Worm (Caenorhabditis elegans) whole organism, early embryonic: ENCODE data around the gene lnp-1.

Source experiments
- aly-1 ChIP-seq: sonication (generic microtip); optimal IDR thresholded peaks from 2 replicates; lab custom pipeline; 2016; ENCODE audit warnings: missing genetic modification characterization, missing compliant biosample characterization
- ama-1 ChIP-seq: fragments of 150-350 bp; optimal IDR thresholded peaks from 2 replicates; lab custom pipeline; 2014
- ceh-13 ChIP-seq: fragments of 200-800 bp; sonication (Bioruptor generic); optimal IDR thresholded peaks from 2 replicates; lab custom pipeline; 2018; ENCODE audit warnings: mild to moderate bottlenecking, missing genetic modification characterization, missing compliant biosample characterization
- ceh-36 ChIP-seq: sonication (generic microtip); optimal IDR thresholded peaks from 2 replicates; lab custom pipeline; 2016; ENCODE audit warnings: missing genetic modification characterization, inconsistent platforms, missing compliant biosample characterization
- ets-7 ChIP-seq: sonication (generic microtip); optimal IDR thresholded peaks from 2 replicates; lab custom pipeline; 2016; ENCODE audit warnings: missing genotype, missing genetic modification characterization, missing compliant biosample characterization
- flt-1 ChIP-seq: fragments of 200-800 bp; sonication (Bioruptor generic); IDR thresholded peaks from 2 replicates; pipeline ENCODE4 v1.3.6; 2022; ENCODE audit warnings: missing genetic modification characterization, missing compliant biosample characterization
- hmbx-1 ChIP-seq: sonication (generic microtip); optimal IDR thresholded peaks from 2 replicates; lab custom pipeline; 2016; ENCODE audit warnings: mild to moderate bottlenecking, missing genetic modification characterization, missing compliant biosample characterization
- tbx-37 ChIP-seq: fragments of 200-800 bp; sonication (Bioruptor generic); conservative IDR thresholded peaks from 2 replicates; pipeline ENCODE4 v1.3.6; 2022; ENCODE audit warnings: missing genetic modification reagents, missing genetic modification characterization, missing compliant biosample characterization

- TF ChIP-seq ama-1 (lab: Kevin White, UChicago) (no peak), aly-1 (tag; lab: Kevin White, UChicago) (peak; percentile 37), ceh-13 (GFP tag; lab: Kevin White, UChicago) (no peak), hmbx-1 (tag; lab: Kevin White, UChicago) (no peak), tbx-37 (GFP tag; lab: Robert Waterston, UW) (no peak), flt-1 (GFP tag; lab: Robert Waterston, UW) (no peak), ceh-36 (tag; lab: Kevin White, UChicago) (no peak), ets-7 (tag; lab: Kevin White, UChicago) (peak; percentile 0)
Measured at ce11 chrX:4616832-4617231, 28.3 kb downstream of the lnp-1 start.
